Worm (Caenorhabditis elegans) whole organism, L1 larva: ENCODE data around the gene R07E5.15.

Source experiments
- C16A3.4 ChIP-seq: fragments of 150-350 bp; optimal IDR thresholded peaks from 2 replicates; lab custom pipeline; 2014; ENCODE audit warnings: missing biosample characterization, missing genetic modification characterization
- aly-2 ChIP-seq: fragments of 150-350 bp; optimal IDR thresholded peaks from 2 replicates; lab custom pipeline; 2014; ENCODE audit warnings: missing biosample characterization, missing genetic modification characterization
- blmp-1 ChIP-seq: fragments of 150-350 bp; optimal IDR thresholded peaks from 2 replicates; lab custom pipeline; 2014; ENCODE audit warnings: missing biosample characterization, missing genetic modification characterization
- ceh-88 ChIP-seq: fragments of 200-800 bp; sonication (Bioruptor generic); IDR thresholded peaks from 2 replicates; pipeline ENCODE4 v1.3.6; 2022; ENCODE audit warnings: missing genetic modification characterization, missing compliant biosample characterization
- dpl-1 ChIP-seq, 3 experiments: fragments of 150-350 bp in 2 of 3; sonication (generic microtip) in 1 of 3; optimal IDR thresholded peaks; 2 replicates each; lab custom pipeline; 2014 to 2017; ENCODE audit warnings: missing biosample characterization in 3 of 3, missing genetic modification characterization in 3 of 3, missing genetic modification reagents in 3 of 3
- dsc-1 ChIP-seq: sonication (generic microtip); optimal IDR thresholded peaks from 2 replicates; lab custom pipeline; 2016; ENCODE audit warnings: mild to moderate bottlenecking, missing genetic modification characterization, missing compliant biosample characterization
- efl-1 ChIP-seq, 4 experiments: fragments of 150-350 bp; optimal IDR thresholded peaks in 3 of 4; peaks in 1 of 4; 1 replicate in 1 of 4; 2 replicates in 3 of 4; lab custom pipeline; 2014; ENCODE audit warnings: missing biosample characterization in 2 of 4, missing genetic modification characterization in 2 of 4, missing genetic modification reagents in 2 of 4
- elt-2 ChIP-seq: sonication (generic microtip); optimal IDR thresholded peaks from 2 replicates; lab custom pipeline; 2016; ENCODE audit warnings: missing genetic modification characterization, mild to moderate bottlenecking, inconsistent platforms, missing compliant biosample characterization, missing genetic modification reagents
- elt-3 ChIP-seq, 6 experiments: fragments of 150-350 bp in 1 of 6; sonication (generic microtip); optimal IDR thresholded peaks; 2 replicates each; lab custom pipeline; 2017 to 2018; ENCODE audit warnings: missing biosample characterization in 6 of 6, missing genetic modification characterization in 6 of 6, inconsistent platforms in 1 of 6
- fkh-8 ChIP-seq: sonication (generic microtip); optimal IDR thresholded peaks from 2 replicates; lab custom pipeline; 2016; ENCODE audit warnings: mild to moderate bottlenecking, missing genetic modification characterization, missing compliant biosample characterization
- grh-1 ChIP-seq: fragments of 200-800 bp; sonication (Bioruptor generic); IDR thresholded peaks from 2 replicates; pipeline ENCODE4 v1.3.6; 2022; ENCODE audit warnings: missing genetic modification reagents, missing genetic modification characterization, missing compliant biosample characterization
- hlh-4 ChIP-seq: sonication (generic microtip); optimal IDR thresholded peaks from 2 replicates; lab custom pipeline; 2016; ENCODE audit warnings: mild to moderate bottlenecking, missing genetic modification characterization, missing compliant biosample characterization
- irx-1 ChIP-seq: sonication (generic microtip); optimal IDR thresholded peaks from 2 replicates; lab custom pipeline; 2016; ENCODE audit warnings: missing genetic modification characterization, missing compliant biosample characterization
- isw-1 ChIP-seq: fragments of 200-800 bp; sonication (Bioruptor generic); IDR thresholded peaks from 2 replicates; pipeline ENCODE4 v1.3.6; 2022; ENCODE audit warnings: missing genetic modification characterization, missing compliant biosample characterization
- jun-1 ChIP-seq: fragments of 150-350 bp; optimal IDR thresholded peaks from 2 replicates; lab custom pipeline; 2014; ENCODE audit warnings: missing biosample characterization, missing genetic modification reagents, missing genetic modification characterization
- lin-35 ChIP-seq, 2 experiments: fragments of 150-350 bp; optimal IDR thresholded peaks; 2 replicates each; lab custom pipeline; 2014; ENCODE audit warnings: missing biosample characterization in 2 of 2, missing genetic modification characterization in 2 of 2, missing genetic modification reagents in 2 of 2
- lir-3 ChIP-seq: sonication (generic microtip); optimal IDR thresholded peaks from 2 replicates; lab custom pipeline; 2016; ENCODE audit warnings: mild to moderate bottlenecking, missing genetic modification characterization, moderate library complexity, missing compliant biosample characterization; ENCODE audit not compliant: poor library complexity
- lsy-2 ChIP-seq, 2 experiments: fragments of 150-350 bp; optimal IDR thresholded peaks; 2 replicates each; lab custom pipeline; 2014; ENCODE audit warnings: missing biosample characterization in 2 of 2, missing genetic modification characterization in 2 of 2
- mdl-1 ChIP-seq, 2 experiments: fragments of 150-350 bp; optimal IDR thresholded peaks; 2 replicates each; lab custom pipeline; 2014 to 2017; ENCODE audit warnings: missing biosample characterization in 2 of 2, missing genetic modification characterization in 2 of 2, inconsistent platforms in 1 of 2
- mep-1 ChIP-seq: fragments of 150-350 bp; optimal IDR thresholded peaks from 2 replicates; lab custom pipeline; 2014; ENCODE audit warnings: missing biosample characterization, missing genetic modification characterization
- nhr-19 ChIP-seq: fragments of 200-800 bp; sonication (Bioruptor generic); conservative IDR thresholded peaks from 2 replicates; pipeline ENCODE4 v1.3.6; 2022; ENCODE audit warnings: missing genetic modification characterization, missing compliant biosample characterization
- nhr-20 ChIP-seq: sonication (generic microtip); optimal IDR thresholded peaks from 2 replicates; lab custom pipeline; 2016; ENCODE audit warnings: mild to moderate bottlenecking, missing genetic modification characterization, missing compliant biosample characterization
- nhr-47 ChIP-seq: sonication (generic microtip); optimal IDR thresholded peaks from 2 replicates; lab custom pipeline; 2016; ENCODE audit warnings: mild to moderate bottlenecking, missing genetic modification characterization, moderate library complexity, missing compliant biosample characterization
- nhr-71 ChIP-seq: sonication (generic microtip); optimal IDR thresholded peaks from 2 replicates; lab custom pipeline; 2016; ENCODE audit warnings: mild to moderate bottlenecking, missing genetic modification characterization, moderate library complexity, missing compliant biosample characterization
- nhr-85 ChIP-seq: sonication (generic microtip); peaks from one replicate; lab custom pipeline; 2016; ENCODE audit warnings: missing genetic modification characterization, inconsistent platforms, missing compliant biosample characterization
- nhr-90 ChIP-seq: sonication (generic microtip); optimal IDR thresholded peaks from 2 replicates; lab custom pipeline; 2016; ENCODE audit warnings: mild to moderate bottlenecking, missing genetic modification characterization, missing compliant biosample characterization; ENCODE audit not compliant: poor library complexity
- pax-3 ChIP-seq: fragments of 200-800 bp; sonication (Bioruptor generic); optimal IDR thresholded peaks from 2 replicates; lab custom pipeline; 2018; ENCODE audit warnings: mild to moderate bottlenecking, missing genetic modification characterization, moderate library complexity, missing compliant biosample characterization
- rnt-1 ChIP-seq: sonication (generic microtip); optimal IDR thresholded peaks from 2 replicates; lab custom pipeline; 2016; ENCODE audit warnings: mild to moderate bottlenecking, missing genetic modification characterization, moderate library complexity, missing compliant biosample characterization
- skn-1 ChIP-seq: fragments of 150-350 bp; optimal IDR thresholded peaks from 2 replicates; lab custom pipeline; 2014; ENCODE audit warnings: missing biosample characterization, missing genetic modification characterization
- snu-23 ChIP-seq: sonication (generic microtip); optimal IDR thresholded peaks from 2 replicates; lab custom pipeline; 2016; ENCODE audit warnings: missing genetic modification characterization, missing compliant biosample characterization
- swsn-7 ChIP-seq: sonication (generic microtip); optimal IDR thresholded peaks from 2 replicates; lab custom pipeline; 2016; ENCODE audit warnings: missing genetic modification characterization, missing compliant biosample characterization
- tbx-2 ChIP-seq: sonication (generic microtip); optimal IDR thresholded peaks from 2 replicates; lab custom pipeline; 2016; ENCODE audit warnings: missing genetic modification characterization, missing compliant biosample characterization
- xbp-1 ChIP-seq: sonication (generic microtip); optimal IDR thresholded peaks from 2 replicates; lab custom pipeline; 2016; ENCODE audit warnings: missing genetic modification characterization, missing compliant biosample characterization

Gene R07E5.15

ce11 chrIII:4369381-4369809, 31.8 kb upstream of the R07E5.15 start:
- TF ChIP-seq lsy-2 (tag; optimal IDR thresholded peaks at IDR 0.05; lab: Kevin White, UChicago) (peak in 1 of 2 experiments; percentile 57), lir-3 (tag; lab: Kevin White, UChicago) (peak; percentile 27), efl-1 (optimal IDR thresholded peaks at IDR 0.05; lab: Kevin White, UChicago) (peak in 1 of 2 experiments; percentile 9), efl-1 (GFP tag; optimal IDR thresholded peaks at IDR 0.05 in 1 of 2; lab: Kevin White, UChicago) (peak in 1 of 2 experiments; percentile 70), nhr-71 (tag; lab: Kevin White, UChicago) (peak; percentile 61), C16A3.4 (peak; percentile 13), nhr-20 (tag; lab: Kevin White, UChicago) (peak; percentile 36), aly-2 (peak; percentile 35), dsc-1 (peak; percentile 44), snu-23 (GFP tag; lab: Kevin White, UChicago) (peak; percentile 45), nhr-90 (peak; percentile 37), tbx-2 (tag; lab: Kevin White, UChicago) (peak; percentile 24), nhr-47 (tag; lab: Kevin White, UChicago) (peak; percentile 51), lin-35 (GFP tag; optimal IDR thresholded peaks at IDR 0.05; lab: Kevin White, UChicago) (peak in 1 of 2 experiments; percentile 26), mdl-1 (tag; optimal IDR thresholded peaks at IDR 0.05; lab: Kevin White, UChicago) (peak in 1 of 2 experiments; percentile 14), nhr-19 (GFP tag; lab: Robert Waterston, UW) (peak; percentile 68), swsn-7 (tag; lab: Kevin White, UChicago) (peak; percentile 21), xbp-1 (tag; lab: Kevin White, UChicago) (peak; percentile 28), jun-1 (tag; lab: Kevin White, UChicago) (peak; percentile 17)

- no peak for TF ChIP-seq ceh-88 (GFP tag; lab: Robert Waterston, UW)
- no peak for TF ChIP-seq elt-2
Observed at ce11 chrIII:4370585-4370984, 30.7 kb upstream of the R07E5.15 start, which contains the start of gene ckb-3. Gene ckb-3, plus strand, starts transcription at chrIII:4370885.

ce11 chrIII:4372894-4373293, 28.3 kb upstream of the R07E5.15 start:
- TF ChIP-seq swsn-7 (tag; lab: Kevin White, UChicago): no peak
- no peak for TF ChIP-seq mdl-1 (tag; optimal IDR thresholded peaks at IDR 0.05; lab: Kevin White, UChicago)
- no peak for TF ChIP-seq isw-1 (GFP tag; lab: Robert Waterston, UW)
- no peak for TF ChIP-seq lir-3 (tag; lab: Kevin White, UChicago)

- TF ChIP-seq hlh-4 (tag; lab: Kevin White, UChicago): no peak
- TF ChIP-seq, all 84 proteins: peak for 0
Observed at ce11 chrIII:4374854-4375253, 26.4 kb upstream of the R07E5.15 start, which contains the start of gene pals-26. Gene pals-26, plus strand, starts transcription at chrIII:4375154.

- TF ChIP-seq dsc-1: peak; percentile 25
- peak; percentile 81 for TF ChIP-seq nhr-19 (GFP tag; lab: Robert Waterston, UW)
- peak; percentile 8; the same call in 1 of the 2 replicates for TF ChIP-seq isw-1 (GFP tag; lab: Robert Waterston, UW)
- peak; percentile 23 for TF ChIP-seq C16A3.4
- TF ChIP-seq mdl-1 (tag; optimal IDR thresholded peaks at IDR 0.05; lab: Kevin White, UChicago): peak in 1 of 2 experiments; percentile 1
- peak; percentile 27 for TF ChIP-seq skn-1 (tag; lab: Kevin White, UChicago)
- peak; percentile 13 for TF ChIP-seq pax-3 (tag; lab: Kevin White, UChicago)
- peak in 1 of 2 experiments; percentile 21 for TF ChIP-seq lin-35 (GFP tag; optimal IDR thresholded peaks at IDR 0.05; lab: Kevin White, UChicago)
- peak; percentile 8 for TF ChIP-seq lir-3 (tag; lab: Kevin White, UChicago)
- TF ChIP-seq tbx-2 (tag; lab: Kevin White, UChicago): peak; percentile 23
- peak in 1 of 6 experiments; percentile 17 for TF ChIP-seq elt-3 (tag; optimal IDR thresholded peaks at IDR 0.05; lab: Kevin White, UChicago)
- peak; percentile 25 for TF ChIP-seq xbp-1 (tag; lab: Kevin White, UChicago)
- peak; percentile 52 for TF ChIP-seq swsn-7 (tag; lab: Kevin White, UChicago)
- peak; percentile 30 for TF ChIP-seq aly-2
- peak; percentile 19 for TF ChIP-seq irx-1 (tag; lab: Kevin White, UChicago)
- TF ChIP-seq snu-23 (GFP tag; lab: Kevin White, UChicago): peak; percentile 52
- peak; percentile 28 for TF ChIP-seq rnt-1 (tag; lab: Kevin White, UChicago)
- TF ChIP-seq blmp-1 (tag; lab: Kevin White, UChicago): peak; percentile 28
- TF ChIP-seq nhr-85 (tag; lab: Kevin White, UChicago): peak; percentile 56
- TF ChIP-seq efl-1 (optimal IDR thresholded peaks at IDR 0.05; lab: Kevin White, UChicago): peak in 1 of 2 experiments; percentile 38
- peak in 1 of 2 experiments; percentile 61 for TF ChIP-seq efl-1 (GFP tag; optimal IDR thresholded peaks at IDR 0.05 in 1 of 2; lab: Kevin White, UChicago)
- peak in 1 of 3 experiments; percentile 5 for TF ChIP-seq dpl-1 (GFP tag; optimal IDR thresholded peaks at IDR 0.05; lab: Kevin White, UChicago)
- TF ChIP-seq ceh-88 (GFP tag; lab: Robert Waterston, UW): peak; percentile 48; the same call in 1 of the 2 replicates
- TF ChIP-seq nhr-90: peak; percentile 56
- peak; percentile 48 for TF ChIP-seq nhr-20 (tag; lab: Kevin White, UChicago)
- TF ChIP-seq nhr-47 (tag; lab: Kevin White, UChicago): peak; percentile 56
- peak; percentile 30 to 65 for TF ChIP-seq lsy-2 (tag; optimal IDR thresholded peaks at IDR 0.05; lab: Kevin White, UChicago)
- TF ChIP-seq nhr-71 (tag; lab: Kevin White, UChicago): peak; percentile 62
- 0 out of 2 replicates have a peak, but pooled peaks have one; percentile 28 for TF ChIP-seq grh-1 (GFP tag; lab: Robert Waterston, UW)
- peak; percentile 29 for TF ChIP-seq fkh-8 (tag; lab: Kevin White, UChicago)
- TF ChIP-seq mep-1: peak; percentile 50
Observed at ce11 chrIII:4378600-4379293, 22.5 kb upstream of the R07E5.15 start.
